Fruit fly (Drosophila melanogaster) whole organism, embryonic: ENCODE data around the gene Spn100A.

Experiments
- Aef1 ChIP-seq: fragments of 200-800 bp; sonication (Bioruptor generic); IDR thresholded peaks from 3 replicates; pipeline ENCODE4 v1.3.6; 2022; ENCODE audit warnings: missing biosample characterization, missing genetic modification characterization
- Antp ChIP-seq: fragments of 200-800 bp; sonication (Bioruptor generic); optimal IDR thresholded peaks from 3 replicates; lab custom pipeline; 2016; ENCODE audit warnings: missing biosample characterization, missing genetic modification characterization
- CG10366 ChIP-seq: fragments of 200-800 bp; sonication (Bioruptor generic); IDR thresholded peaks from 2 replicates; pipeline ENCODE4 v1.3.6; 2022; ENCODE audit warnings: missing biosample characterization, missing genetic modification characterization
- CG11456 ChIP-seq: fragments of 200-800 bp; sonication (Bioruptor generic); IDR thresholded peaks from 3 replicates; pipeline ENCODE4 v1.3.6; 2022; ENCODE audit warnings: missing biosample characterization, missing genetic modification characterization
- CG11504 ChIP-seq: fragments of 200-800 bp; sonication (Bioruptor generic); optimal IDR thresholded peaks from 3 replicates; lab custom pipeline; 2019; ENCODE audit warnings: missing biosample characterization, mild to moderate bottlenecking, missing genetic modification characterization, moderate library complexity
- CG12071 ChIP-seq: fragments of 200-800 bp; sonication (Bioruptor generic); optimal IDR thresholded peaks from 3 replicates; lab custom pipeline; 2018; ENCODE audit warnings: missing biosample characterization, mild to moderate bottlenecking, missing genetic modification characterization
- CG13424 ChIP-seq: fragments of 200-800 bp; sonication (Bioruptor generic); optimal IDR thresholded peaks from 2 replicates; lab custom pipeline; 2019; ENCODE audit warnings: missing biosample characterization, mild to moderate bottlenecking, missing genetic modification characterization, moderate library complexity
- CG17359 ChIP-seq: fragments of 200-800 bp; sonication (Bioruptor generic); optimal IDR thresholded peaks from 3 replicates; lab custom pipeline; 2018; ENCODE audit warnings: missing biosample characterization, mild to moderate bottlenecking, missing genetic modification characterization, moderate library complexity
- CG2678 ChIP-seq: fragments of 200-800 bp; sonication (Bioruptor generic); optimal IDR thresholded peaks from 3 replicates; lab custom pipeline; 2019; ENCODE audit warnings: missing biosample characterization, mild to moderate bottlenecking, missing genetic modification characterization, moderate library complexity
- CG31365 ChIP-seq: fragments of 200-800 bp; sonication (Bioruptor generic); optimal IDR thresholded peaks from 2 replicates; lab custom pipeline; 2018; ENCODE audit warnings: missing biosample characterization, mild to moderate bottlenecking, missing genetic modification characterization
- CG31441 ChIP-seq: fragments of 200-800 bp; sonication (Bioruptor generic); IDR thresholded peaks from 2 replicates; pipeline ENCODE4 v1.3.6; 2022; ENCODE audit warnings: missing biosample characterization, missing genetic modification characterization
- CG4360 ChIP-seq: fragments of 200-800 bp; sonication (Bioruptor generic); IDR thresholded peaks from 2 replicates; pipeline ENCODE4 v1.3.6; 2022; ENCODE audit warnings: missing biosample characterization, missing genetic modification characterization
- CG43689 ChIP-seq: fragments of 200-800 bp; sonication (Bioruptor generic); IDR thresholded peaks from 2 replicates; pipeline ENCODE4 v1.3.6; 2022; ENCODE audit warnings: missing biosample characterization, missing genetic modification characterization
- CG4424 ChIP-seq: fragments of 200-800 bp; sonication (Bioruptor generic); optimal IDR thresholded peaks from 3 replicates; lab custom pipeline; 2016; ENCODE audit warnings: missing biosample characterization, missing genetic modification characterization
- CG9215 ChIP-seq: fragments of 200-800 bp; sonication (Bioruptor generic); IDR thresholded peaks from 2 replicates; pipeline ENCODE4 v1.3.6; 2022; ENCODE audit warnings: missing biosample characterization, missing genetic modification characterization
- Dbx ChIP-seq: fragments of 200-800 bp; sonication (Bioruptor generic); IDR thresholded peaks from 3 replicates; pipeline ENCODE4 v1.3.6; 2022; ENCODE audit warnings: missing biosample characterization, missing genetic modification characterization
- Dip3 ChIP-seq: fragments of 200-800 bp; sonication (Bioruptor generic); optimal IDR thresholded peaks from 3 replicates; lab custom pipeline; 2016; ENCODE audit warnings: missing biosample characterization, missing genetic modification characterization
- Doc2 ChIP-seq: fragments of 200-800 bp; sonication (Bioruptor generic); IDR thresholded peaks from 2 replicates; pipeline ENCODE4 v1.3.6; 2022; ENCODE audit warnings: missing biosample characterization, missing genetic modification characterization
- Ets97D ChIP-seq: fragments of 200-800 bp; sonication (Bioruptor generic); optimal IDR thresholded peaks from 3 replicates; lab custom pipeline; 2016; ENCODE audit warnings: missing biosample characterization, missing genetic modification characterization
- GATAe ChIP-seq: fragments of 200-800 bp; sonication (Bioruptor generic); conservative IDR thresholded peaks from 2 replicates; pipeline ENCODE4 v1.3.6; 2022; ENCODE audit warnings: missing biosample characterization, missing genetic modification characterization
- Hmr ChIP-seq: fragments of 200-800 bp; sonication (Bioruptor generic); optimal IDR thresholded peaks from 3 replicates; lab custom pipeline; 2017; ENCODE audit warnings: mild to moderate bottlenecking, missing biosample characterization, missing genetic modification reagents, missing genetic modification characterization
- Lim3 ChIP-seq: fragments of 200-800 bp; sonication (Bioruptor generic); IDR thresholded peaks from 2 replicates; pipeline ENCODE4 v1.3.6; 2022; ENCODE audit warnings: missing biosample characterization, missing genetic modification characterization
- Meics ChIP-seq: fragments of 200-800 bp; sonication (Bioruptor generic); optimal IDR thresholded peaks from 2 replicates; lab custom pipeline; 2017; ENCODE audit warnings: missing biosample characterization, mild to moderate bottlenecking, missing genetic modification characterization
- Nf-YA ChIP-seq: fragments of 200-800 bp; sonication (Bioruptor generic); IDR thresholded peaks from 2 replicates; pipeline ENCODE4 v1.3.6; 2022; ENCODE audit warnings: missing biosample characterization, missing genetic modification characterization
- Oaz ChIP-seq: fragments of 200-800 bp; sonication (Bioruptor generic); IDR thresholded peaks from 2 replicates; pipeline ENCODE4 v1.3.6; 2022; ENCODE audit warnings: missing biosample characterization, missing genetic modification characterization
- PHDP ChIP-seq: fragments of 200-800 bp; sonication (Bioruptor generic); optimal IDR thresholded peaks from 3 replicates; lab custom pipeline; 2018; ENCODE audit warnings: missing biosample characterization, mild to moderate bottlenecking, missing genetic modification characterization, moderate library complexity
- Ptx1 ChIP-seq: fragments of 200-800 bp; sonication (Bioruptor generic); IDR thresholded peaks from 2 replicates; pipeline ENCODE4 v1.3.6; 2022; ENCODE audit warnings: missing biosample characterization, missing genetic modification characterization
- Sox100B ChIP-seq: fragments of 200-800 bp; sonication (Bioruptor generic); optimal IDR thresholded peaks from 3 replicates; lab custom pipeline; 2018; ENCODE audit warnings: missing biosample characterization, mild to moderate bottlenecking, missing genetic modification characterization
- YL-1 ChIP-seq: fragments of 200-800 bp; sonication (Bioruptor generic); optimal IDR thresholded peaks from 3 replicates; lab custom pipeline; 2017; ENCODE audit warnings: missing biosample characterization, mild to moderate bottlenecking, missing genetic modification characterization
- ase ChIP-seq: fragments of 200-800 bp; sonication (Bioruptor generic); IDR thresholded peaks from 3 replicates; pipeline ENCODE4 v1.3.6; 2022; ENCODE audit warnings: missing biosample characterization, missing genetic modification characterization
- cad ChIP-seq: fragments of >200 bp; optimal IDR thresholded peaks from 2 replicates; lab custom pipeline; 2017; ENCODE audit warnings: missing biosample characterization, missing genetic modification characterization
- chif ChIP-seq, 2 experiments: fragments of 200-800 bp; sonication (Bioruptor generic); optimal IDR thresholded peaks; 3 replicates each; lab custom pipeline; 2016; ENCODE audit warnings: missing biosample characterization in 2 of 2, missing genetic modification characterization in 2 of 2
- ci ChIP-seq: fragments of 200-800 bp; sonication (Bioruptor generic); IDR thresholded peaks from 3 replicates; pipeline ENCODE4 v1.3.6; 2022; ENCODE audit warnings: missing biosample characterization, missing genetic modification characterization
- croc ChIP-seq: fragments of 200-800 bp; sonication (Bioruptor generic); conservative IDR thresholded peaks from 3 replicates; pipeline ENCODE4 v1.3.6; 2022; ENCODE audit warnings: missing biosample characterization, missing genetic modification characterization
- cwo ChIP-seq: fragments of 200-800 bp; sonication (Bioruptor generic); optimal IDR thresholded peaks from 3 replicates; lab custom pipeline; 2017; ENCODE audit warnings: missing biosample characterization, missing genetic modification characterization, mild to moderate bottlenecking, moderate library complexity, missing genetic modification reagents
- dmrt99B ChIP-seq: fragments of 200-800 bp; sonication (Bioruptor generic); optimal IDR thresholded peaks from 2 replicates; lab custom pipeline; 2018; ENCODE audit warnings: missing biosample characterization, mild to moderate bottlenecking, missing genetic modification characterization, moderate library complexity
- dysf ChIP-seq: fragments of 200-800 bp; sonication (Bioruptor generic); IDR thresholded peaks from 3 replicates; pipeline ENCODE4 v1.3.6; 2022; ENCODE audit warnings: missing biosample characterization, missing genetic modification characterization
- emc ChIP-seq: fragments of 200-800 bp; sonication (Bioruptor generic); optimal IDR thresholded peaks from 2 replicates; lab custom pipeline; 2016; ENCODE audit warnings: missing biosample characterization, missing genetic modification characterization
- eyg ChIP-seq: fragments of 200-800 bp; sonication (Bioruptor generic); optimal IDR thresholded peaks from 3 replicates; lab custom pipeline; 2016; ENCODE audit warnings: missing biosample characterization, missing genetic modification characterization
- gro ChIP-seq: fragments of 200-800 bp; sonication (Bioruptor generic); optimal IDR thresholded peaks from 2 replicates; lab custom pipeline; 2016; ENCODE audit warnings: missing biosample characterization, missing genetic modification characterization
- gt ChIP-seq: fragments of 200-800 bp; sonication (Bioruptor generic); IDR thresholded peaks from 2 replicates; pipeline ENCODE4 v1.3.6; 2022; ENCODE audit warnings: missing biosample characterization, missing genetic modification characterization
- lmd ChIP-seq: fragments of 200-800 bp; sonication (Bioruptor generic); IDR thresholded peaks from 2 replicates; pipeline ENCODE4 v1.3.6; 2022; ENCODE audit warnings: missing biosample characterization, missing genetic modification characterization
- lov ChIP-seq, 2 experiments: fragments of 200-800 bp in 1 of 2; fragments of >200 bp in 1 of 2; sonication (Bioruptor generic) in 1 of 2; IDR thresholded peaks in 1 of 2; optimal IDR thresholded peaks in 1 of 2; 2 replicates in 1 of 2; 3 replicates in 1 of 2; pipeline versions ENCODE4 v1.3.6 to Lab custom; 2017 to 2022; ENCODE audit warnings: missing biosample characterization in 1 of 2, missing genetic modification characterization in 1 of 2
- mam ChIP-seq: fragments of 200-800 bp; sonication (Bioruptor generic); optimal IDR thresholded peaks from 3 replicates; lab custom pipeline; 2016; ENCODE audit warnings: missing biosample characterization, missing genetic modification characterization
- mirr ChIP-seq: fragments of 200-800 bp; sonication (Bioruptor generic); optimal IDR thresholded peaks from 3 replicates; lab custom pipeline; 2018; ENCODE audit warnings: missing biosample characterization, mild to moderate bottlenecking, missing genetic modification characterization
- prd ChIP-seq, 3 experiments: fragments of >200 bp in 2 of 3; fragments of 200-800 bp in 1 of 3; sonication (Bioruptor generic) in 1 of 3; optimal IDR thresholded peaks in 2 of 3; IDR thresholded peaks in 1 of 3; 2 replicates in 2 of 3; 3 replicates in 1 of 3; pipeline versions ENCODE4 v1.3.6 to Lab custom; 2017 to 2022; ENCODE audit warnings: missing biosample characterization in 1 of 3, missing genetic modification characterization in 1 of 3
- rib ChIP-seq: fragments of 200-800 bp; sonication (Bioruptor generic); IDR thresholded peaks from 2 replicates; pipeline ENCODE4 v1.3.6; 2022; ENCODE audit warnings: missing biosample characterization, missing genetic modification characterization
- sisA ChIP-seq: fragments of 200-800 bp; sonication (Bioruptor generic); IDR thresholded peaks from 2 replicates; pipeline ENCODE4 v1.3.6; 2022; ENCODE audit warnings: missing biosample characterization, missing genetic modification characterization
- ssp ChIP-seq: fragments of 200-800 bp; sonication (Bioruptor generic); IDR thresholded peaks from 2 replicates; pipeline ENCODE4 v1.3.6; 2022; ENCODE audit warnings: missing biosample characterization, missing genetic modification characterization
- vvl ChIP-seq: fragments of 200-800 bp; sonication (Bioruptor generic); IDR thresholded peaks from 2 replicates; pipeline ENCODE4 v1.3.6; 2022; ENCODE audit warnings: missing biosample characterization, missing genetic modification characterization
- zf30C ChIP-seq: fragments of 200-800 bp; sonication (Bioruptor generic); optimal IDR thresholded peaks from 3 replicates; lab custom pipeline; 2018; ENCODE audit warnings: missing biosample characterization, mild to moderate bottlenecking, missing genetic modification characterization

Spn100A gene

DNA sequence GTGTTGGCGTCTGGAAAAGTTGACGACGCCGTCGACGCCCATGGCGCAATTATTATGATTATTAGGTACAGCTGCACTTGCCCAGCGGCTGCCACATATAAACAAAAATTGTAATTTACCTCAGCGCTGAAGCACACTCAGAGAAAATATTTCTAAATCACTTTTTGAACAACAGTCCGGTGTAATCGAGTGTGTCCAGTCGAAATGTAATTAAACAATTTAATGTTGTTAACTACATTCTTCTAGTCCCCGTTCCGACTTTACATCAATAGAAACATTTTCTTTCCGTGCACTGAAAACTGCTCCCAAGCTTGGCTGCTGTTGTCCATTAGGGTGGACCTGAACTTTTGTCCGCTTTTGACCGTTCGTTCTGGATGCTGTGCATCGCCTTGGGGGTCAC, 38.6 kb downstream of the Spn100A start (continued):
- TF ChIP-seq cwo (GFP tag; lab: Kevin White, UChicago): no peak
- TF ChIP-seq dysf (GFP tag; lab: Robert Waterston, UW): peak; percentile 27; the same call in 2 of the 3 replicates
- TF ChIP-seq mirr (GFP tag; lab: Kevin White, UChicago): no peak
- TF ChIP-seq Lim3 (GFP tag; lab: Robert Waterston, UW): no peak
- no peak for TF ChIP-seq gro (GFP tag; lab: Kevin White, UChicago)
- TF ChIP-seq chif (GFP tag; optimal IDR thresholded peaks at IDR 0.05; lab: Kevin White, UChicago): peak in 1 of 2 experiments; percentile 38
- no peak for TF ChIP-seq cad (GFP tag; lab: Kevin White, UChicago)
- TF ChIP-seq lmd (GFP tag; lab: Robert Waterston, UW): peak; percentile 22; the same call in 1 of the 2 replicates
- TF ChIP-seq Hmr: no peak
- no peak for TF ChIP-seq CG43689 (GFP tag; lab: Robert Waterston, UW)
- TF ChIP-seq emc (GFP tag; lab: Kevin White, UChicago): no peak
- TF ChIP-seq Oaz (GFP tag; lab: Robert Waterston, UW): no peak
- peak; percentile 26 for TF ChIP-seq CG11504 (tag; lab: Kevin White, UChicago)
- no peak for TF ChIP-seq zf30C (GFP tag; lab: Kevin White, UChicago)
- peak; percentile 41 for TF ChIP-seq sisA (GFP tag; lab: Robert Waterston, UW)
- no peak for TF ChIP-seq GATAe (GFP tag; lab: Robert Waterston, UW)
- TF ChIP-seq croc (GFP tag; lab: Robert Waterston, UW): no peak
- no peak for TF ChIP-seq CG13424 (tag; lab: Kevin White, UChicago)
- no peak; the same call in 1 of the 2 replicates for TF ChIP-seq CG10366 (GFP tag; lab: Robert Waterston, UW)
- no peak for TF ChIP-seq gt (GFP tag; lab: Robert Waterston, UW)
- no peak for TF ChIP-seq Dip3 (GFP tag; lab: Kevin White, UChicago)
- TF ChIP-seq Meics (GFP tag; lab: Kevin White, UChicago): no peak
- no peak for TF ChIP-seq ssp (GFP tag; lab: Robert Waterston, UW)
- TF ChIP-seq CG9215 (GFP tag; lab: Robert Waterston, UW): no peak
- TF ChIP-seq Ets97D (GFP tag; lab: Kevin White, UChicago): no peak
- no peak for TF ChIP-seq CG12071 (GFP tag; lab: Kevin White, UChicago)
- no peak for TF ChIP-seq ase
- TF ChIP-seq Doc2 (GFP tag; lab: Robert Waterston, UW): no peak
- TF ChIP-seq CG4424 (GFP tag; lab: Kevin White, UChicago): no peak
- peak; percentile 21 for TF ChIP-seq CG2678 (tag; lab: Kevin White, UChicago)
- TF ChIP-seq eyg: no peak
- TF ChIP-seq vvl (GFP tag; lab: Robert Waterston, UW): 0 out of 2 replicates have a peak, but pooled peaks have one; percentile 35
- no peak for TF ChIP-seq CG4360 (GFP tag; lab: Robert Waterston, UW)
- TF ChIP-seq CG31441 (GFP tag; lab: Robert Waterston, UW): 0 out of 2 replicates have a peak, but pooled peaks have one; percentile 27
- TF ChIP-seq rib (GFP tag; lab: Robert Waterston, UW): no peak
- TF ChIP-seq Aef1 (GFP tag; lab: Robert Waterston, UW): no peak
- peak; percentile 12 for TF ChIP-seq PHDP (tag; lab: Kevin White, UChicago)
- peak; percentile 14; the same call in 1 of the 3 replicates for TF ChIP-seq Dbx (GFP tag; lab: Robert Waterston, UW)
- peak; percentile 38 for TF ChIP-seq Antp (GFP tag; lab: Kevin White, UChicago)
- TF ChIP-seq lov (optimal IDR thresholded peaks at IDR 0.05; lab: Kevin White, UChicago): no peak
- no peak for TF ChIP-seq lov (GFP tag; IDR thresholded peaks at IDR 0.05; lab: Robert Waterston, UW)
- peak; percentile 62; the same call in 1 of the 3 replicates for TF ChIP-seq ci
- TF ChIP-seq CG17359: peak; percentile 7
- TF ChIP-seq Sox100B (GFP tag; lab: Kevin White, UChicago): no peak
- TF ChIP-seq Ptx1: 0 out of 2 replicates have a peak, but pooled peaks have one; percentile 25
- TF ChIP-seq prd (optimal IDR thresholded peaks at IDR 0.05; lab: Kevin White, UChicago): no peak
- peak; percentile 59; the same call in 2 of the 3 replicates for TF ChIP-seq prd (GFP tag; IDR thresholded peaks at IDR 0.05; lab: Robert Waterston, UW)
- no peak for TF ChIP-seq Nf-YA (GFP tag; lab: Robert Waterston, UW)
- TF ChIP-seq CG31365 (tag; lab: Kevin White, UChicago): no peak
- TF ChIP-seq dmrt99B (tag; lab: Kevin White, UChicago): peak; percentile 38
- TF ChIP-seq YL-1 (GFP tag; lab: Kevin White, UChicago): no peak
- TF ChIP-seq mam (GFP tag; lab: Kevin White, UChicago): peak; percentile 17
- no peak for TF ChIP-seq CG11456 (GFP tag; lab: Robert Waterston, UW)
